Fruit fly (Drosophila melanogaster) whole organism: ENCODE data around the gene CG14990.

Experiments used
- CG8478 ChIP-seq: fragments of >200 bp; optimal IDR thresholded peaks from 2 replicates; lab custom pipeline; 2018; ENCODE audit warnings: inconsistent platforms
- Dll ChIP-seq: fragments of >200 bp; optimal IDR thresholded peaks from 2 replicates; lab custom pipeline; 2017
- pan ChIP-seq: fragments of >200 bp; optimal IDR thresholded peaks from 2 replicates; lab custom pipeline; 2017
- psq ChIP-seq: fragments of >200 bp; optimal IDR thresholded peaks from 2 replicates; lab custom pipeline; 2017

dm6 chr3L:4080278-4080677, 12.7 kb upstream of the CG14990 start:
- TF ChIP-seq psq (lab: Kevin White, UChicago) (no peak), Dll (lab: Kevin White, UChicago) (no peak), CG8478 (lab: Kevin White, UChicago) (no peak), pan (no peak)
